Worm (Caenorhabditis elegans) whole organism, young adult: Measurements from ENCODE around the gene ttbk-2.1.
"Not testable (repeated sequence)": the region's sequence is repeated elsewhere in the genome, so short reads cannot be mapped to it uniquely, and the experiment has no call there.

Experiments
- C17E4.6 ChIP-seq: fragments of 200-800 bp; sonication (Bioruptor generic); IDR thresholded peaks from 2 replicates; pipeline ENCODE4 v1.3.6; 2022; ENCODE audit warnings: missing genetic modification reagents, missing genetic modification characterization, missing compliant biosample characterization
- D2030.7 ChIP-seq: fragments of 200-800 bp; sonication (Bioruptor generic); IDR thresholded peaks from 2 replicates; pipeline ENCODE4 v1.3.6; 2022; ENCODE audit warnings: missing genetic modification reagents, missing genetic modification characterization, missing compliant biosample characterization
- F10E7.11 ChIP-seq: sonication (generic microtip); optimal IDR thresholded peaks from 2 replicates; lab custom pipeline; 2017; ENCODE audit warnings: mild to moderate bottlenecking, missing genetic modification characterization, moderate library complexity, missing compliant biosample characterization
- F23B12.7 ChIP-seq: sonication (generic microtip); optimal IDR thresholded peaks from 2 replicates; lab custom pipeline; 2017; ENCODE audit warnings: missing genetic modification characterization, mild to moderate bottlenecking, missing compliant biosample characterization, antibody characterized with exemption, moderate library complexity; ENCODE audit not compliant: insufficient read depth
- F33H1.4 ChIP-seq: fragments of 200-800 bp; sonication (Bioruptor generic); IDR thresholded peaks from 2 replicates; pipeline ENCODE4 v1.3.6; 2022; ENCODE audit warnings: missing genetic modification reagents, missing genetic modification characterization, missing compliant biosample characterization
- F39B2.1 ChIP-seq: fragments of 200-800 bp; sonication (Bioruptor generic); IDR thresholded peaks from 2 replicates; pipeline ENCODE4 v1.3.6; 2022; ENCODE audit warnings: missing genetic modification reagents, missing genetic modification characterization, missing compliant biosample characterization
- F52B5.7 ChIP-seq: sonication (generic microtip); optimal IDR thresholded peaks from 2 replicates; lab custom pipeline; 2016; ENCODE audit warnings: mild to moderate bottlenecking, missing genetic modification characterization, missing compliant biosample characterization
- K11D2.4 ChIP-seq: fragments of 200-800 bp; sonication (Bioruptor generic); IDR thresholded peaks from 2 replicates; pipeline ENCODE4 v1.3.6; 2022; ENCODE audit warnings: missing genetic modification reagents, missing genetic modification characterization, missing compliant biosample characterization
- Y53G8AR.9 ChIP-seq: fragments of 200-800 bp; sonication (Bioruptor generic); conservative IDR thresholded peaks from 2 replicates; pipeline ENCODE4 v1.3.6; 2022; ENCODE audit warnings: missing genetic modification reagents, missing genetic modification characterization, missing compliant biosample characterization
- athp-1 ChIP-seq: sonication (generic microtip); optimal IDR thresholded peaks from 2 replicates; lab custom pipeline; 2017; ENCODE audit warnings: mild to moderate bottlenecking, missing genetic modification characterization, missing compliant biosample characterization
- cebp-1 ChIP-seq, 2 experiments: fragments of 200-800 bp in 1 of 2; sonication (Bioruptor generic) in 1 of 2; sonication (generic microtip) in 1 of 2; IDR thresholded peaks in 1 of 2; optimal IDR thresholded peaks in 1 of 2; 2 replicates each; pipeline versions ENCODE4 v1.3.6 to Lab custom; 2017 to 2022; ENCODE audit warnings: missing compliant biosample characterization in 2 of 2, missing genetic modification characterization in 2 of 2, mild to moderate bottlenecking in 1 of 2, missing genetic modification reagents in 1 of 2, moderate library complexity in 1 of 2
- cebp-2 ChIP-seq: fragments of 200-800 bp; sonication (Bioruptor generic); IDR thresholded peaks from 2 replicates; pipeline ENCODE4 v1.3.6; 2022; ENCODE audit warnings: missing genetic modification characterization, missing compliant biosample characterization
- ceh-58 ChIP-seq: fragments of 200-800 bp; sonication (Bioruptor generic); IDR thresholded peaks from 2 replicates; pipeline ENCODE4 v1.3.6; 2022; ENCODE audit warnings: missing genetic modification characterization, missing compliant biosample characterization
- egrh-3 ChIP-seq: fragments of 200-800 bp; sonication (Bioruptor generic); IDR thresholded peaks from 2 replicates; pipeline ENCODE4 v1.3.6; 2022; ENCODE audit warnings: missing genetic modification reagents, missing genetic modification characterization, missing compliant biosample characterization
- ekl-4 ChIP-seq: fragments of 200-800 bp; sonication (Bioruptor generic); IDR thresholded peaks from 2 replicates; pipeline ENCODE4 v1.3.6; 2022; ENCODE audit warnings: missing genetic modification reagents, missing genetic modification characterization, missing compliant biosample characterization
- ets-4 ChIP-seq: fragments of 200-800 bp; sonication (Bioruptor generic); optimal IDR thresholded peaks from 2 replicates; lab custom pipeline; 2018; ENCODE audit warnings: mild to moderate bottlenecking, missing genetic modification characterization, missing compliant biosample characterization
- fkh-3 ChIP-seq: sonication (generic microtip); optimal IDR thresholded peaks from 2 replicates; lab custom pipeline; 2016; ENCODE audit warnings: mild to moderate bottlenecking, missing genetic modification characterization, missing compliant biosample characterization
- hmg-1.2 ChIP-seq: fragments of 200-800 bp; sonication (Bioruptor generic); IDR thresholded peaks from 2 replicates; pipeline ENCODE4 v1.3.6; 2022; ENCODE audit warnings: missing genetic modification reagents, missing genetic modification characterization, missing compliant biosample characterization
- hmg-20 ChIP-seq: fragments of 200-800 bp; sonication (Bioruptor generic); IDR thresholded peaks from 2 replicates; pipeline ENCODE4 v1.3.6; 2022; ENCODE audit warnings: missing genetic modification reagents, missing genetic modification characterization, missing compliant biosample characterization
- hsf-1 ChIP-seq: fragments of 200-800 bp; sonication (Bioruptor generic); IDR thresholded peaks from 2 replicates; pipeline ENCODE4 v1.3.6; 2022; ENCODE audit warnings: missing genetic modification reagents, missing genetic modification characterization, missing compliant biosample characterization
- lag-1 ChIP-seq: fragments of 200-800 bp; sonication (Bioruptor generic); IDR thresholded peaks from 2 replicates; pipeline ENCODE4 v1.3.6; 2022; ENCODE audit warnings: missing genetic modification reagents, missing genetic modification characterization, missing compliant biosample characterization
- lsy-27 ChIP-seq: sonication (generic microtip); optimal IDR thresholded peaks from 2 replicates; lab custom pipeline; 2017; ENCODE audit warnings: missing genetic modification characterization, mild to moderate bottlenecking, missing compliant biosample characterization, antibody characterized with exemption, missing genotype, borderline replicate concordance; ENCODE audit not compliant: insufficient read depth
- madf-3 ChIP-seq: fragments of 200-800 bp; sonication (Bioruptor generic); IDR thresholded peaks from 2 replicates; pipeline ENCODE4 v1.3.6; 2022; ENCODE audit warnings: missing genetic modification reagents, missing genetic modification characterization, missing compliant biosample characterization
- madf-6 ChIP-seq: fragments of 200-800 bp; sonication (Bioruptor generic); IDR thresholded peaks from 2 replicates; pipeline ENCODE4 v1.3.6; 2022; ENCODE audit warnings: missing genetic modification reagents, missing genetic modification characterization, missing compliant biosample characterization
- madf-8 ChIP-seq: fragments of 200-800 bp; sonication (Bioruptor generic); conservative IDR thresholded peaks from 2 replicates; pipeline ENCODE4 v1.3.6; 2022; ENCODE audit warnings: missing genetic modification reagents, missing genetic modification characterization, missing compliant biosample characterization
- rcor-1 ChIP-seq: fragments of 200-800 bp; sonication (Bioruptor generic); IDR thresholded peaks from 2 replicates; pipeline ENCODE4 v1.3.6; 2022; ENCODE audit warnings: missing genetic modification reagents, missing genetic modification characterization, missing compliant biosample characterization
- sdz-38 ChIP-seq: sonication (generic microtip); optimal IDR thresholded peaks from 2 replicates; lab custom pipeline; 2016; ENCODE audit warnings: missing genotype, missing genetic modification characterization, missing compliant biosample characterization
- snpc-1.1 ChIP-seq: sonication (generic microtip); optimal IDR thresholded peaks from 2 replicates; lab custom pipeline; 2017; ENCODE audit warnings: missing genetic modification characterization, mild to moderate bottlenecking, missing compliant biosample characterization, antibody characterized with exemption, moderate library complexity, missing genotype, missing genetic modification reagents; ENCODE audit not compliant: insufficient read depth
- tbp1 ChIP-seq: fragments of 200-800 bp; sonication (Bioruptor generic); optimal IDR thresholded peaks from 2 replicates; lab custom pipeline; 2018; ENCODE audit warnings: mild to moderate bottlenecking, missing genetic modification characterization, missing compliant biosample characterization
- tbx-9 ChIP-seq: sonication (generic microtip); optimal IDR thresholded peaks from 2 replicates; lab custom pipeline; 2016; ENCODE audit warnings: borderline replicate concordance, missing genetic modification characterization, inconsistent platforms, missing compliant biosample characterization
- zfh-2 ChIP-seq: fragments of 200-800 bp; sonication (Bioruptor generic); conservative IDR thresholded peaks from 2 replicates; pipeline ENCODE4 v1.3.6; 2022; ENCODE audit warnings: missing genetic modification reagents, missing genetic modification characterization, missing compliant biosample characterization
- ztf-3 ChIP-seq: fragments of 200-800 bp; sonication (Bioruptor generic); optimal IDR thresholded peaks from 2 replicates; lab custom pipeline; 2018; ENCODE audit warnings: mild to moderate bottlenecking, missing genetic modification characterization, missing compliant biosample characterization

Gene ttbk-2.1

ce11 chrIV:5225277-5225822 is 33.1 kb upstream of the ttbk-2.1 start, which contains the start of gene cylc-1:
Gene cylc-1, minus strand, starts transcription at chrIV:5225772.
- peak; percentile 68 for TF ChIP-seq egrh-3 (GFP tag; lab: Robert Waterston, UW)
- TF ChIP-seq zfh-2 (GFP tag; lab: Robert Waterston, UW): peak; percentile 79
- TF ChIP-seq, all 124 proteins: peak for 2; not testable (repeated sequence) for 122

ce11 chrIV:5226552-5226951 is 31.9 kb upstream of the ttbk-2.1 start, which contains the start of gene nsph-4.1:
Gene nsph-4.1, plus strand, starts transcription at chrIV:5226852.
- not testable (repeated sequence) for TF ChIP-seq F39B2.1 (GFP tag; lab: Robert Waterston, UW); sdz-38; fkh-3 (tag; lab: Kevin White, UChicago)

- TF ChIP-seq K11D2.4 (GFP tag; lab: Robert Waterston, UW): no peak
- TF ChIP-seq F10E7.11 (tag; lab: Kevin White, UChicago): no peak
- TF ChIP-seq lsy-27: no peak
- no peak for TF ChIP-seq F33H1.4 (GFP tag; lab: Robert Waterston, UW)
- TF ChIP-seq rcor-1: no peak
- TF ChIP-seq tbx-9: no peak
- TF ChIP-seq F52B5.7 (tag; lab: Kevin White, UChicago): no peak
These were observed 29.9 kb upstream of the ttbk-2.1 start, which contains the start of gene thn-6 for ce11 chrIV:5228619-5229018. Gene thn-6, plus strand, starts transcription at chrIV:5228919.

ce11 chrIV:5230530-5230929 is 28.0 kb upstream of the ttbk-2.1 start, which contains the start of gene thn-5:
Gene thn-5, plus strand, starts transcription at chrIV:5230830.
- TF ChIP-seq ztf-3 (GFP tag; lab: Kevin White, UChicago) (no peak), lag-1 (GFP tag; lab: Robert Waterston, UW) (no peak)

- TF ChIP-seq sdz-38; madf-8 (GFP tag; lab: Robert Waterston, UW); hmg-1.2 (GFP tag; lab: Robert Waterston, UW): not testable (repeated sequence)
- TF ChIP-seq, all 124 proteins: peak for 0; not testable (repeated sequence) for 124
These were observed 3.8 kb upstream of the ttbk-2.1 start, which contains the start of gene F36H12.10 for ce11 chrIV:5254678-5255077. Gene F36H12.10, minus strand, starts transcription at chrIV:5254778.

ce11 chrIV:5256731-5257130 is 1.8 kb upstream of the ttbk-2.1 start, which contains the start of gene F36H12.9:
Gene F36H12.9, plus strand, starts transcription at chrIV:5257031.
- TF ChIP-seq ets-4 (GFP tag; lab: Kevin White, UChicago); ceh-58 (GFP tag; lab: Robert Waterston, UW); cebp-2: not testable (repeated sequence)
- TF ChIP-seq, all 124 proteins: peak for 0; not testable (repeated sequence) for 124

ce11 chrIV:5260289-5260688 is 1.8 kb downstream of the ttbk-2.1 start, which contains the start of gene msp-19:
Gene msp-19, plus strand, starts transcription at chrIV:5260589.
- TF ChIP-seq athp-1 (tag; lab: Kevin White, UChicago); F23B12.7 (tag; lab: Kevin White, UChicago); cebp-1 (GFP tag; IDR thresholded peaks at IDR 0.05; lab: Robert Waterston, UW); cebp-1 (tag; optimal IDR thresholded peaks at IDR 0.05; lab: Kevin White, UChicago): not testable (repeated sequence)

- TF ChIP-seq Y53G8AR.9 (GFP tag; lab: Robert Waterston, UW) (0 out of 2 replicates have a peak, but pooled peaks have one; percentile 57), rcor-1 (peak; percentile 49; the same call in 1 of the 2 replicates), madf-3 (GFP tag; lab: Robert Waterston, UW) (0 out of 2 replicates have a peak, but pooled peaks have one; percentile 55), hsf-1 (peak; percentile 68; the same call in 1 of the 2 replicates), snpc-1.1 (tag; lab: Kevin White, UChicago) (peak; percentile 46), hmg-20 (GFP tag; lab: Robert Waterston, UW) (0 out of 2 replicates have a peak, but pooled peaks have one; percentile 42), C17E4.6 (GFP tag; lab: Robert Waterston, UW) (peak; percentile 58; the same call in 1 of the 2 replicates), madf-6 (GFP tag; lab: Robert Waterston, UW) (peak; percentile 81), ekl-4 (GFP tag; lab: Robert Waterston, UW) (peak; percentile 75; the same call in 1 of the 2 replicates), tbp1 (peak; percentile 45), D2030.7 (GFP tag; lab: Robert Waterston, UW) (peak; percentile 92), F33H1.4 (GFP tag; lab: Robert Waterston, UW) (peak; percentile 58)
These were observed 3.3 kb downstream of the ttbk-2.1 start for ce11 chrIV:5261786-5262185.
